Worm (Caenorhabditis elegans): ENCODE measurements around the gene sly-1.

- TF ChIP-seq fkh-10 (GFP tag; optimal IDR thresholded peaks at IDR 0.05): no peak
- TF ChIP-seq elt-3 (tag; optimal IDR thresholded peaks at IDR 0.05): no peak
- no peak for TF ChIP-seq ama-1 (optimal IDR thresholded peaks at IDR 0.05)
- TF ChIP-seq pqm-1 (tag; optimal IDR thresholded peaks at IDR 0.05): no peak
- TF ChIP-seq ztf-11 (tag; optimal IDR thresholded peaks at IDR 0.05): no peak
- no peak for TF ChIP-seq dsc-1 (tag; optimal IDR thresholded peaks at IDR 0.05)
These were observed 18.0 kb downstream of the sly-1 start for ce11 chrIII:10524823-10525222.

Measured in whole organism, L1 larva.